Worm (Caenorhabditis elegans): Measurements from ENCODE around the gene T26G10.5.
A peak's percentile ranks its signal among the peaks of the same experiment; 100 is the strongest.

T26G10.5 gene

ce11 chrIII:9461894-9462784 is 35.9 kb upstream of the T26G10.5 start:
- no peak for TF ChIP-seq ZK546.5 (tag; optimal IDR thresholded peaks at IDR 0.05)
- TF ChIP-seq unc-62 (GFP tag; optimal IDR thresholded peaks at IDR 0.05) = no peak
- no peak for TF ChIP-seq elt-3 (tag; optimal IDR thresholded peaks at IDR 0.05)
- no peak for TF ChIP-seq nhr-25 (tag; optimal IDR thresholded peaks at IDR 0.05)
- no peak for TF ChIP-seq nhr-11 (tag; optimal IDR thresholded peaks at IDR 0.05)
- TF ChIP-seq nhr-23 (tag; optimal IDR thresholded peaks at IDR 0.05) = no peak
- TF ChIP-seq R02D3.7 (tag; optimal IDR thresholded peaks at IDR 0.05) = peak; percentile 14
- TF ChIP-seq unc-39 (tag; optimal IDR thresholded peaks at IDR 0.05) = no peak
- no peak for TF ChIP-seq ceh-9 (tag; optimal IDR thresholded peaks at IDR 0.05)

ce11 chrIII:9457192-9458103 is 31.2 kb upstream of the T26G10.5 start:
- peak; percentile 34 for TF ChIP-seq nfya-1 (tag; optimal IDR thresholded peaks at IDR 0.05; ENCODE audit: insufficient read depth)
- TF ChIP-seq nhr-28 (tag; optimal IDR thresholded peaks at IDR 0.05) = no peak
- TF ChIP-seq lin-15B (tag; optimal IDR thresholded peaks at IDR 0.05) = peak; percentile 10
- TF ChIP-seq nhr-25 (tag; optimal IDR thresholded peaks at IDR 0.05) = peak; percentile 15
- TF ChIP-seq mdl-1 (tag; optimal IDR thresholded peaks at IDR 0.05) = no peak
- TF ChIP-seq unc-62 (GFP tag; optimal IDR thresholded peaks at IDR 0.05) = peak; percentile 36
- TF ChIP-seq ama-1 (optimal IDR thresholded peaks at IDR 0.05) = peak; percentile 57
- no peak for TF ChIP-seq egl-27 (tag; optimal IDR thresholded peaks at IDR 0.05)
- TF ChIP-seq nhr-23 (tag; optimal IDR thresholded peaks at IDR 0.05) = peak; percentile 48
- no peak for TF ChIP-seq aly-2 (tag; optimal IDR thresholded peaks at IDR 0.05)
- peak; percentile 21 for TF ChIP-seq snpc-4 (tag; optimal IDR thresholded peaks at IDR 0.05)
- no peak for TF ChIP-seq egl-5 (tag; optimal IDR thresholded peaks at IDR 0.05)
- no peak for TF ChIP-seq ceh-9 (tag; optimal IDR thresholded peaks at IDR 0.05)

- peak; percentile 39 for TF ChIP-seq skn-1 (tag; optimal IDR thresholded peaks at IDR 0.05)
- no peak for TF ChIP-seq unc-39 (tag; optimal IDR thresholded peaks at IDR 0.05)
- TF ChIP-seq nhr-76 (tag; optimal IDR thresholded peaks at IDR 0.05) = no peak
- no peak for TF ChIP-seq nhr-237 (tag; optimal IDR thresholded peaks at IDR 0.05)
- peak; percentile 65 for TF ChIP-seq ama-1 (optimal IDR thresholded peaks at IDR 0.05)
- peak; percentile 62 for TF ChIP-seq egl-27 (tag; optimal IDR thresholded peaks at IDR 0.05)
- no peak for TF ChIP-seq nhr-77 (tag; optimal IDR thresholded peaks at IDR 0.05)
- TF ChIP-seq egl-5 (tag; optimal IDR thresholded peaks at IDR 0.05) = peak; percentile 61
- TF ChIP-seq unc-62 (GFP tag; optimal IDR thresholded peaks at IDR 0.05) = peak; percentile 24
- peak; percentile 91 for TF ChIP-seq ceh-28 (tag; optimal IDR thresholded peaks at IDR 0.05)
- TF ChIP-seq ZK546.5 (tag; optimal IDR thresholded peaks at IDR 0.05) = peak; percentile 90
- peak; percentile 66 for TF ChIP-seq tbx-2 (tag; optimal IDR thresholded peaks at IDR 0.05)
- TF ChIP-seq jun-1 (tag; optimal IDR thresholded peaks at IDR 0.05) = peak; percentile 90
- no peak for TF ChIP-seq mml-1 (tag; optimal IDR thresholded peaks at IDR 0.05)
- peak; percentile 58 for TF ChIP-seq ztf-4 (tag; optimal IDR thresholded peaks at IDR 0.05)
- TF ChIP-seq elt-2 (tag; optimal IDR thresholded peaks at IDR 0.05) = peak; percentile 98
- TF ChIP-seq fkh-2 (tag; optimal IDR thresholded peaks at IDR 0.05) = no peak
- TF ChIP-seq fkh-10 (GFP tag; optimal IDR thresholded peaks at IDR 0.05) = peak; percentile 47
- TF ChIP-seq R02D3.7 (tag; optimal IDR thresholded peaks at IDR 0.05) = peak; percentile 71
- peak; percentile 86 for TF ChIP-seq lin-15B (tag; optimal IDR thresholded peaks at IDR 0.05)
- peak; percentile 95 for TF ChIP-seq lsy-12 (tag; optimal IDR thresholded peaks at IDR 0.05)
- peak; percentile 90 for TF ChIP-seq nhr-25 (tag; optimal IDR thresholded peaks at IDR 0.05)
- no peak for TF ChIP-seq sea-2 (GFP tag; optimal IDR thresholded peaks at IDR 0.05)
- TF ChIP-seq pqm-1 (tag; optimal IDR thresholded peaks at IDR 0.05) = peak; percentile 96
- TF ChIP-seq ceh-82 (tag; optimal IDR thresholded peaks at IDR 0.05) = peak; percentile 41
- peak; percentile 89 for TF ChIP-seq nhr-43 (tag; optimal IDR thresholded peaks at IDR 0.05; ENCODE audit: poor library complexity, severe bottlenecking)
- TF ChIP-seq hmg-11 (tag; optimal IDR thresholded peaks at IDR 0.05) = peak; percentile 82
- TF ChIP-seq nhr-12 (tag; optimal IDR thresholded peaks at IDR 0.05) = no peak
- TF ChIP-seq elt-3 (tag; optimal IDR thresholded peaks at IDR 0.05) = no peak
- no peak for TF ChIP-seq eor-1 (tag; optimal IDR thresholded peaks at IDR 0.05)
- no peak for TF ChIP-seq nhr-67 (tag; optimal IDR thresholded peaks at IDR 0.05)
- no peak for TF ChIP-seq ztf-11 (tag; optimal IDR thresholded peaks at IDR 0.05)
- TF ChIP-seq nhr-11 (tag; optimal IDR thresholded peaks at IDR 0.05) = peak; percentile 17
- no peak for TF ChIP-seq zag-1 (tag; optimal IDR thresholded peaks at IDR 0.05)
- TF ChIP-seq nhr-23 (tag; optimal IDR thresholded peaks at IDR 0.05) = peak; percentile 83
- no peak for TF ChIP-seq fos-1 (tag; optimal IDR thresholded peaks at IDR 0.05)
- TF ChIP-seq ceh-16 (tag; optimal IDR thresholded peaks at IDR 0.05) = peak; percentile 70
- TF ChIP-seq snpc-4 (tag; optimal IDR thresholded peaks at IDR 0.05) = peak; percentile 92
Observed at ce11 chrIII:9455980-9456658, 29.9 kb upstream of the T26G10.5 start, which contains the start of the genes rheb-1 and spk-1. TSS of gene rheb-1 (minus strand) at chrIII:9456030. TSS of gene spk-1 (plus strand) at chrIII:9456608.
